Worm (Caenorhabditis elegans): Measurements from ENCODE around the gene fbl-1.

DNA sequence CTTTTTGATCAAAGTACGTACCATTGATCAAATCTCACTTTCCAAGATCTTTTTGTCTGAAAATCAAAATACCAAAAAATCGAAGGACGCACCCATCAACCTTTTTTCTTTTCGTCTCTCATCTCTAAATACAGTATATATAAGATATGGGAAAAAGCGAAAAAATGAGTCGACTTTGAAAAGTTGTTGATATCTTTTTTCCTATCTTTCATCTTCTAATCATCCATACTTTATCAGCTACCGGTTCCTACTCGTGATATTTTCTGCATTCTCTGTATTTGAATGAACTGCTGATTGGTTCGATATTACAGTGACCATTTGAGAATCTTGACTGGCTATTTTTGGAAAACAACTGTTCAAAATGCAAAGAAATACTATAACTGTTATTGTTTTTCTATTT lies 23.8 kb upstream of the fbl-1 start, which contains the start of gene C33A12.19:
- TF ChIP-seq ama-1 (optimal IDR thresholded peaks at IDR 0.05) (no peak), ceh-2 (tag; optimal IDR thresholded peaks at IDR 0.05) (no peak), F13H6.1 (tag; optimal IDR thresholded peaks at IDR 0.05) (no peak), unc-3 (GFP tag; conservative IDR thresholded peaks at IDR 0.05) (no peak), unc-3 (tag; optimal IDR thresholded peaks at IDR 0.05) (no peak), pha-4 (tag; optimal IDR thresholded peaks at IDR 0.05) (no peak), nfya-1 (tag; optimal IDR thresholded peaks at IDR 0.05) (no peak), ceh-34 (tag; optimal IDR thresholded peaks at IDR 0.05) (no peak)

All from whole organism, late embryonic.